Fruit fly (Drosophila melanogaster) whole organism, wandering third instar larva: ENCODE data around the gene CG43797.

Source experiments
- Abd-B ChIP-seq: fragments of >200 bp; optimal IDR thresholded peaks from 2 replicates; lab custom pipeline; 2017; ENCODE audit warnings: missing biosample characterization, missing genetic modification characterization
- CrebA ChIP-seq: fragments of 200-800 bp; sonication (Bioruptor generic); optimal IDR thresholded peaks from 2 replicates; lab custom pipeline; 2016; ENCODE audit warnings: missing biosample characterization, mild to moderate bottlenecking, missing genetic modification characterization, borderline replicate concordance
- Dfd ChIP-seq: fragments of >200 bp; optimal IDR thresholded peaks from 2 replicates; lab custom pipeline; 2017; ENCODE audit warnings: missing biosample characterization, missing genetic modification characterization
- Dif ChIP-seq: fragments of 200-275, 200-300 bp; sonication (Bioruptor generic); optimal IDR thresholded peaks from 2 replicates; lab custom pipeline; 2018; ENCODE audit warnings: missing biosample characterization, missing genetic modification characterization; ENCODE audit not compliant: partially characterized antibody
- GATAd ChIP-seq: sonication (Bioruptor generic); optimal IDR thresholded peaks from 2 replicates; lab custom pipeline; 2016; ENCODE audit warnings: missing biosample characterization, missing genetic modification characterization
- HLH106 ChIP-seq: fragments of 200-800 bp; optimal IDR thresholded peaks from 3 replicates; lab custom pipeline; 2019; ENCODE audit warnings: missing biosample characterization, mild to moderate bottlenecking, missing genetic modification characterization, moderate library complexity
- Hnf4 ChIP-seq: fragments of 200-800 bp; sonication (Bioruptor generic); optimal IDR thresholded peaks from 2 replicates; lab custom pipeline; 2016; ENCODE audit warnings: missing biosample characterization, mild to moderate bottlenecking, missing genetic modification characterization
- Hr78 ChIP-seq: fragments of >200 bp; optimal IDR thresholded peaks from 2 replicates; lab custom pipeline; 2017; ENCODE audit warnings: missing biosample characterization, missing genetic modification characterization
- Hr83 ChIP-seq: fragments of 200-300 bp; sonication (Bioruptor generic); optimal IDR thresholded peaks from 2 replicates; lab custom pipeline; 2016; ENCODE audit warnings: missing biosample characterization, mild to moderate bottlenecking, missing genetic modification characterization, moderate library complexity; ENCODE audit not compliant: poor library complexity, severe bottlenecking
- Jra ChIP-seq: sonication (Bioruptor generic); optimal IDR thresholded peaks from 2 replicates; lab custom pipeline; 2016; ENCODE audit warnings: missing biosample characterization, missing genetic modification characterization
- Myc ChIP-seq: fragments of >200 bp; optimal IDR thresholded peaks from 2 replicates; lab custom pipeline; 2017
- N ChIP-seq: fragments of >200 bp; optimal IDR thresholded peaks from 2 replicates; lab custom pipeline; 2018; ENCODE audit warnings: missing biosample characterization, missing external identifiers, missing genetic modification characterization
- OdsH ChIP-seq: fragments of 200-800 bp; sonication (Bioruptor generic); optimal IDR thresholded peaks from 2 replicates; lab custom pipeline; 2016; ENCODE audit warnings: missing biosample characterization, mild to moderate bottlenecking, missing genetic modification characterization
- Rel ChIP-seq, 2 experiments: fragments of 200-800 bp; sonication (Bioruptor generic) in 1 of 2; optimal IDR thresholded peaks; 2 replicates in 1 of 2; 3 replicates in 1 of 2; lab custom pipeline; 2016 to 2019; ENCODE audit warnings: mild to moderate bottlenecking in 2 of 2, missing biosample characterization in 2 of 2, missing genetic modification characterization in 2 of 2, moderate library complexity in 1 of 2
- Sp1 ChIP-seq: fragments of 200-800 bp; sonication (Bioruptor generic); optimal IDR thresholded peaks from 3 replicates; lab custom pipeline; 2019; ENCODE audit warnings: missing biosample characterization, mild to moderate bottlenecking, missing genetic modification characterization, moderate library complexity
- br ChIP-seq: fragments of 200-800 bp; sonication (Bioruptor generic); optimal IDR thresholded peaks from 2 replicates; lab custom pipeline; 2016; ENCODE audit warnings: missing biosample characterization, missing genetic modification characterization
- dl ChIP-seq, 2 experiments: fragments of 175-275, 200-275 bp in 1 of 2; fragments of 200-275 bp in 1 of 2; sonication (Bioruptor generic); optimal IDR thresholded peaks; lab custom pipeline; 2018; ENCODE audit warnings: mild to moderate bottlenecking in 2 of 2, missing biosample characterization in 2 of 2, missing genetic modification characterization in 2 of 2, moderate library complexity in 2 of 2; ENCODE audit not compliant: partially characterized antibody in 2 of 2, insufficient read depth in 1 of 2
- dmrt93B ChIP-seq: fragments of 200-800 bp; sonication (Bioruptor generic); optimal IDR thresholded peaks from 2 replicates; lab custom pipeline; 2018; ENCODE audit warnings: missing biosample characterization, mild to moderate bottlenecking, missing genetic modification characterization
- dsf ChIP-seq: sonication (Bioruptor generic); optimal IDR thresholded peaks from 2 replicates; lab custom pipeline; 2016; ENCODE audit warnings: missing biosample characterization, missing genetic modification characterization, borderline replicate concordance
- ey ChIP-seq: fragments of 200-800 bp; sonication (Bioruptor generic); optimal IDR thresholded peaks from 2 replicates; lab custom pipeline; 2016; ENCODE audit warnings: missing biosample characterization, missing genetic modification characterization
- fru ChIP-seq: fragments of 200-800 bp; sonication (Bioruptor generic); optimal IDR thresholded peaks from 3 replicates; lab custom pipeline; 2016; ENCODE audit warnings: missing biosample characterization, mild to moderate bottlenecking, missing genetic modification characterization
- h ChIP-seq: fragments of 200-800 bp; sonication (Bioruptor generic); optimal IDR thresholded peaks from 3 replicates; lab custom pipeline; 2016; ENCODE audit warnings: missing biosample characterization, mild to moderate bottlenecking, missing genetic modification characterization
- jim ChIP-seq: fragments of 175-275, 200-325 bp; sonication (Bioruptor generic); optimal IDR thresholded peaks from 2 replicates; lab custom pipeline; 2016; ENCODE audit warnings: missing biosample characterization, mild to moderate bottlenecking, missing genetic modification characterization
- pan ChIP-seq: fragments of >200 bp; optimal IDR thresholded peaks from 2 replicates; lab custom pipeline; 2017
- psq ChIP-seq: fragments of 200-800 bp; sonication (Bioruptor generic); optimal IDR thresholded peaks from 3 replicates; lab custom pipeline; 2017; ENCODE audit warnings: missing biosample characterization, mild to moderate bottlenecking, missing genetic modification characterization, moderate library complexity
- rgr ChIP-seq: fragments of 200-800 bp; sonication (Bioruptor generic); optimal IDR thresholded peaks from 3 replicates; lab custom pipeline; 2016; ENCODE audit warnings: missing biosample characterization, mild to moderate bottlenecking, missing genetic modification characterization
- sage ChIP-seq: fragments of 200-800 bp; sonication (Bioruptor generic); optimal IDR thresholded peaks from 2 replicates; lab custom pipeline; 2016; ENCODE audit warnings: missing biosample characterization, mild to moderate bottlenecking, missing genetic modification characterization
- sv ChIP-seq: fragments of 200-800 bp; sonication (Bioruptor generic); optimal IDR thresholded peaks from 3 replicates; lab custom pipeline; 2016; ENCODE audit warnings: missing biosample characterization, missing genetic modification characterization
- woc ChIP-seq: sonication (Bioruptor generic); optimal IDR thresholded peaks from 2 replicates; lab custom pipeline; 2016; ENCODE audit warnings: missing biosample characterization, mild to moderate bottlenecking, missing genetic modification characterization

Gene CG43797

DNA sequence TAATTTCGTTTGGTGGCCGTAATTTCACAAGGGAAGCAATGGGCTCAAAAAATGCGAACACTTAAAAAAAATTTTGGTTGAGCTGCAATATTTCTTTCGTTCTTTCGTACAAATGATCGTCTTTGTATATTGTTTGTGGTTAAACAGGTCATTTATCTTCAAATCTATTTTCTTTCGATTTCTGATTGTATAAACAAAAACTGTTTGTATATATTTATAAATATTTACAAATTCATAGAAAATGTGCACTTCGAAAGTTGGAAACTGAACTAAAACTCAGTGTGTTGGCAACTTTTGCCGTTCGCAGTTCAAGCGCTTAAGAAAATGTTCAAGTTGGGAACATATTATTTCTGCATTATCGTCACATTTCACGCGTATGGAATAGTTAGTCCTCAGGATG, at the start of gene CG43797:
Gene CG43797, plus strand, starts transcription at position 301 of the 400 bp plus-strand sequence.
- no peak for TF ChIP-seq br (GFP tag; lab: Kevin White, UChicago)
- no peak for TF ChIP-seq N (GFP tag; lab: Kevin White, UChicago)
- no peak for TF ChIP-seq Hnf4 (GFP tag; lab: Kevin White, UChicago)
- no peak for TF ChIP-seq CrebA (GFP tag; lab: Kevin White, UChicago)
- no peak for TF ChIP-seq Dif (GFP tag; lab: Kevin White, UChicago)
- TF ChIP-seq woc (GFP tag; lab: Kevin White, UChicago): no peak
- TF ChIP-seq Rel (GFP tag; optimal IDR thresholded peaks at IDR 0.05; lab: Kevin White, UChicago): no peak
- TF ChIP-seq Rel (tag; optimal IDR thresholded peaks at IDR 0.05; lab: Kevin White, UChicago): no peak
- TF ChIP-seq sage: no peak
- no peak for TF ChIP-seq Dfd (GFP tag; lab: Kevin White, UChicago)
- no peak for TF ChIP-seq OdsH (GFP tag; lab: Kevin White, UChicago)
- no peak for TF ChIP-seq jim (GFP tag; lab: Kevin White, UChicago)
- no peak for TF ChIP-seq h (GFP tag; lab: Kevin White, UChicago)
- TF ChIP-seq GATAd (GFP tag; lab: Kevin White, UChicago): no peak
- no peak for TF ChIP-seq dmrt93B (GFP tag; lab: Kevin White, UChicago)
- no peak for TF ChIP-seq HLH106 (tag; lab: Kevin White, UChicago)
- no peak for TF ChIP-seq Hr78 (GFP tag; lab: Kevin White, UChicago)
- no peak for TF ChIP-seq fru (GFP tag; lab: Kevin White, UChicago)
- TF ChIP-seq dl (GFP tag; optimal IDR thresholded peaks at IDR 0.05; lab: Kevin White, UChicago; ENCODE audit: insufficient read depth in 1 of 2, partially characterized antibody in 2 of 2): no peak
- no peak for TF ChIP-seq Sp1 (GFP tag; lab: Kevin White, UChicago)
- no peak for TF ChIP-seq sv

- TF ChIP-seq rgr (GFP tag; lab: Kevin White, UChicago) (no peak), Sp1 (GFP tag; lab: Kevin White, UChicago) (no peak), Hnf4 (GFP tag; lab: Kevin White, UChicago) (no peak), ey (GFP tag; lab: Kevin White, UChicago) (no peak), dsf (GFP tag; lab: Kevin White, UChicago) (no peak), pan (lab: Kevin White, UChicago) (no peak), N (GFP tag; lab: Kevin White, UChicago) (no peak), Hr83 (GFP tag; lab: Kevin White, UChicago) (no peak), jim (GFP tag; lab: Kevin White, UChicago) (no peak), psq (GFP tag; lab: Kevin White, UChicago) (no peak), Rel (GFP tag; optimal IDR thresholded peaks at IDR 0.05; lab: Kevin White, UChicago) (no peak), Rel (tag; optimal IDR thresholded peaks at IDR 0.05; lab: Kevin White, UChicago) (no peak), fru (GFP tag; lab: Kevin White, UChicago) (no peak), Dfd (GFP tag; lab: Kevin White, UChicago) (no peak), Jra (GFP tag; lab: Kevin White, UChicago) (no peak), Dif (GFP tag; lab: Kevin White, UChicago) (no peak), sage (no peak)
- TF ChIP-seq, all 38 proteins: peak for 0
These were observed 31.5 kb upstream of the CG43797 start for dm6 chr2L:3968325-3968724.

- TF ChIP-seq OdsH (GFP tag; lab: Kevin White, UChicago) (no peak), Hr78 (GFP tag; lab: Kevin White, UChicago) (no peak)
- TF ChIP-seq, all 38 proteins: peak for 0
These were observed 8.2 kb upstream of the CG43797 start, which contains the start of gene fred for dm6 chr2L:3991638-3992037. Gene fred, minus strand, starts transcription at chr2L:3991713.

- TF ChIP-seq woc (GFP tag; lab: Kevin White, UChicago) (no peak), CrebA (GFP tag; lab: Kevin White, UChicago) (no peak), Rel (GFP tag; optimal IDR thresholded peaks at IDR 0.05; lab: Kevin White, UChicago) (no peak), Rel (tag; optimal IDR thresholded peaks at IDR 0.05; lab: Kevin White, UChicago) (no peak), Abd-B (GFP tag; lab: Kevin White, UChicago) (no peak), ey (GFP tag; lab: Kevin White, UChicago) (no peak), fru (GFP tag; lab: Kevin White, UChicago) (no peak), h (GFP tag; lab: Kevin White, UChicago) (no peak), Dfd (GFP tag; lab: Kevin White, UChicago) (no peak), Sp1 (GFP tag; lab: Kevin White, UChicago) (no peak), Myc (lab: Kevin White, UChicago) (no peak), HLH106 (tag; lab: Kevin White, UChicago) (no peak)
- TF ChIP-seq, all 38 proteins: peak for 0
These were observed 4.0 kb downstream of the CG43797 start, which contains the start of gene CG34176 for dm6 chr2L:4003780-4004179. Gene CG34176, plus strand, starts transcription at chr2L:4004080.
